Worm (Caenorhabditis elegans) whole organism, L4 larva: ENCODE results near the gene sre-56.
"Not testable (repeated sequence)": the region's sequence is repeated elsewhere in the genome, so short reads cannot be mapped to it uniquely, and the experiment has no call there.

ENCODE experiments used
- F10B5.3 ChIP-seq: sonication (generic microtip); optimal IDR thresholded peaks from 2 replicates; lab custom pipeline; 2016; ENCODE audit warnings: mild to moderate bottlenecking, missing genetic modification characterization, missing compliant biosample characterization
- ZK337.2 ChIP-seq: fragments of 200-800 bp; sonication (Bioruptor generic); IDR thresholded peaks from 2 replicates; pipeline ENCODE4 v1.3.6; 2022; ENCODE audit warnings: missing genetic modification reagents, missing genetic modification characterization, missing compliant biosample characterization
- aha-1 ChIP-seq: fragments of 150-350 bp; peaks from one replicate; lab custom pipeline; 2014; ENCODE audit warnings: missing biosample characterization, missing genetic modification characterization
- ama-1 ChIP-seq: fragments of 150-350 bp; optimal IDR thresholded peaks from 2 replicates; lab custom pipeline; 2014; ENCODE audit warnings: inconsistent platforms, mixed read lengths
- arid-1 ChIP-seq: fragments of 200-800 bp; sonication (Bioruptor generic); conservative IDR thresholded peaks from 2 replicates; pipeline ENCODE4 v1.3.6; 2022; ENCODE audit warnings: missing genetic modification reagents, missing genetic modification characterization, missing compliant biosample characterization
- ceh-28 ChIP-seq: fragments of 150-350 bp; optimal IDR thresholded peaks from 2 replicates; lab custom pipeline; 2014; ENCODE audit warnings: missing biosample characterization, missing genetic modification reagents, missing genetic modification characterization
- ceh-44 ChIP-seq: fragments of 200-800 bp; sonication (Bioruptor generic); IDR thresholded peaks from 2 replicates; pipeline ENCODE4 v1.3.6; 2022; ENCODE audit warnings: missing genetic modification reagents, missing genetic modification characterization, missing compliant biosample characterization
- cey-2 ChIP-seq: sonication (generic microtip); optimal IDR thresholded peaks from 3 replicates; lab custom pipeline; 2017; ENCODE audit warnings: missing genetic modification characterization, mild to moderate bottlenecking, missing compliant biosample characterization, antibody characterized with exemption, borderline replicate concordance; ENCODE audit not compliant: insufficient read depth
- daf-19 ChIP-seq: fragments of 200-800 bp; sonication (Bioruptor generic); conservative IDR thresholded peaks from 2 replicates; pipeline ENCODE4 v1.3.6; 2022; ENCODE audit warnings: missing genetic modification characterization, missing compliant biosample characterization
- dmd-6 ChIP-seq: fragments of 200-800 bp; sonication (Bioruptor generic); IDR thresholded peaks from 2 replicates; pipeline ENCODE4 v1.3.6; 2022; ENCODE audit warnings: missing genetic modification reagents, missing genetic modification characterization, missing compliant biosample characterization
- dmd-8 ChIP-seq: fragments of 200-800 bp; sonication (Bioruptor generic); IDR thresholded peaks from 2 replicates; pipeline ENCODE4 v1.3.6; 2022; ENCODE audit warnings: missing genetic modification characterization, missing compliant biosample characterization
- dmd-9 ChIP-seq: fragments of 200-800 bp; sonication (Bioruptor generic); IDR thresholded peaks from 2 replicates; pipeline ENCODE4 v1.3.6; 2022; ENCODE audit warnings: missing genetic modification reagents, missing genetic modification characterization, missing compliant biosample characterization
- dve-1 ChIP-seq: sonication (generic microtip); optimal IDR thresholded peaks from 2 replicates; lab custom pipeline; 2017; ENCODE audit warnings: antibody characterized with exemption, mild to moderate bottlenecking, missing genetic modification characterization, missing compliant biosample characterization; ENCODE audit not compliant: insufficient read depth
- egl-43 ChIP-seq: fragments of 200-800 bp; sonication (Bioruptor generic); IDR thresholded peaks from 2 replicates; pipeline ENCODE4 v1.3.6; 2022; ENCODE audit warnings: missing genetic modification reagents, missing genetic modification characterization, missing compliant biosample characterization
- fkh-10 ChIP-seq: fragments of 150-350 bp; optimal IDR thresholded peaks from 2 replicates; lab custom pipeline; 2014; ENCODE audit warnings: missing biosample characterization, missing genetic modification reagents, missing genetic modification characterization
- jun-1 ChIP-seq: fragments of 150-350 bp; optimal IDR thresholded peaks from 2 replicates; lab custom pipeline; 2014; ENCODE audit warnings: missing biosample characterization, missing genetic modification reagents, missing genetic modification characterization
- lin-15B ChIP-seq: fragments of 150-350 bp; sonication (generic microtip); optimal IDR thresholded peaks from 3 replicates; lab custom pipeline; 2014; ENCODE audit warnings: missing biosample characterization, missing genetic modification characterization
- lin-38 ChIP-seq: fragments of 200-800 bp; sonication (Bioruptor generic); IDR thresholded peaks from 2 replicates; pipeline ENCODE4 v1.3.6; 2022; ENCODE audit warnings: missing genetic modification reagents, missing genetic modification characterization, missing compliant biosample characterization
- lin-39 ChIP-seq: fragments of 150-350 bp; optimal IDR thresholded peaks from 2 replicates; lab custom pipeline; 2014; ENCODE audit warnings: missing biosample characterization, missing genetic modification reagents, missing genetic modification characterization
- mdl-1 ChIP-seq, 2 experiments: fragments of 150-350 bp in 1 of 2; sonication (generic microtip) in 1 of 2; optimal IDR thresholded peaks; 2 replicates each; lab custom pipeline; 2014 to 2017; ENCODE audit warnings: missing biosample characterization in 2 of 2, missing genetic modification characterization in 2 of 2
- mdt-29 ChIP-seq: fragments of 200-800 bp; sonication (Bioruptor generic); IDR thresholded peaks from 2 replicates; pipeline ENCODE4 v1.3.6; 2022; ENCODE audit warnings: missing genetic modification reagents, missing genetic modification characterization, missing compliant biosample characterization
- mxl-2 ChIP-seq: fragments of 200-800 bp; sonication (Bioruptor generic); conservative IDR thresholded peaks from 2 replicates; pipeline ENCODE4 v1.3.6; 2022; ENCODE audit warnings: missing genetic modification reagents, missing genetic modification characterization, missing compliant biosample characterization
- nhr-102 ChIP-seq: sonication (generic microtip); optimal IDR thresholded peaks from 2 replicates; lab custom pipeline; 2016; ENCODE audit warnings: mild to moderate bottlenecking, missing genetic modification characterization, moderate library complexity, missing compliant biosample characterization
- nhr-11 ChIP-seq: fragments of 150-350 bp; optimal IDR thresholded peaks from 2 replicates; lab custom pipeline; 2014; ENCODE audit warnings: missing biosample characterization, missing genetic modification characterization
- nhr-6 ChIP-seq: fragments of 150-350 bp; optimal IDR thresholded peaks from 2 replicates; lab custom pipeline; 2014; ENCODE audit warnings: missing biosample characterization, missing genetic modification characterization
- pqm-1 ChIP-seq: sonication (generic microtip); optimal IDR thresholded peaks from 2 replicates; lab custom pipeline; 2017; ENCODE audit warnings: missing biosample characterization, missing genetic modification characterization
- rbr-2 ChIP-seq: sonication (generic microtip); optimal IDR thresholded peaks from 2 replicates; lab custom pipeline; 2016; ENCODE audit warnings: missing genotype, missing genetic modification characterization, missing compliant biosample characterization
- saeg-2 ChIP-seq: fragments of 200-800 bp; sonication (Bioruptor generic); IDR thresholded peaks from 2 replicates; pipeline ENCODE4 v1.3.6; 2022; ENCODE audit warnings: missing genetic modification reagents, missing genetic modification characterization, missing compliant biosample characterization
- sdz-12 ChIP-seq: fragments of 200-800 bp; sonication (Bioruptor generic); optimal IDR thresholded peaks from 2 replicates; lab custom pipeline; 2018; ENCODE audit warnings: mild to moderate bottlenecking, missing genetic modification characterization, missing compliant biosample characterization
- spr-1 ChIP-seq: sonication (generic microtip); optimal IDR thresholded peaks from 2 replicates; lab custom pipeline; 2016; ENCODE audit warnings: mild to moderate bottlenecking, missing genetic modification characterization, missing compliant biosample characterization
- tra-1 ChIP-seq: fragments of 200-800 bp; sonication (Bioruptor generic); IDR thresholded peaks from 2 replicates; pipeline ENCODE4 v1.3.6; 2022; ENCODE audit warnings: missing genetic modification reagents, missing genetic modification characterization, missing compliant biosample characterization
- unc-62 ChIP-seq, 3 experiments: fragments of 150-350 bp in 1 of 3; sonication (generic microtip); optimal IDR thresholded peaks in 2 of 3; peaks in 1 of 3; 1 replicate in 1 of 3; 2 replicates in 2 of 3; lab custom pipeline; 2014 to 2017; ENCODE audit warnings: missing biosample characterization in 3 of 3, missing genetic modification characterization in 3 of 3, missing genetic modification reagents in 3 of 3, missing genotype in 1 of 3

sre-56 gene

ce11 chrII:12302354-12302753, 21.9 kb upstream of the sre-56 start, which contains the start of gene C50E10.1 (continued):
- no peak for TF ChIP-seq jun-1 (tag; lab: Kevin White, UChicago)

DNA sequence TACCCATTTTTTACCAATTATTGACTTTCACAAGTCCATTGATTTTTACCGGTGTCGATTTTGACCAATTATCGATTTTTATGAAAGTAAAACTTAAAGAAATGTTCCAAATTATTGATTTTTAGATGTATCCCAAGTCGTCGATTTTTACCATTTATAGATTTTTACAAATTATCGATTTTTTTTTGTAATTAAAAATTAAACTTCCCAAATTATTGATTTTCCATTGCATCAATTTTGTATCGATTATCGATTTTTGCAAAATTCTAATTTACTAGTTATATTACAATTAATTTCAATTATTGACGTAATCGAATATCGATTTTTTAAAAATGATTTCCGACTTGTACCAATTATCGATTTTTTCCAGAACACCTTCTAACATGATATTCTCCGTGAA, 21.1 kb upstream of the sre-56 start, which contains the start of gene sre-50:
TSS of gene sre-50 (plus strand) at position 384 of the 400 bp plus-strand sequence.
- no peak for TF ChIP-seq cey-2 (tag; lab: Kevin White, UChicago)
- TF ChIP-seq ceh-28 = peak; percentile 96

DNA sequence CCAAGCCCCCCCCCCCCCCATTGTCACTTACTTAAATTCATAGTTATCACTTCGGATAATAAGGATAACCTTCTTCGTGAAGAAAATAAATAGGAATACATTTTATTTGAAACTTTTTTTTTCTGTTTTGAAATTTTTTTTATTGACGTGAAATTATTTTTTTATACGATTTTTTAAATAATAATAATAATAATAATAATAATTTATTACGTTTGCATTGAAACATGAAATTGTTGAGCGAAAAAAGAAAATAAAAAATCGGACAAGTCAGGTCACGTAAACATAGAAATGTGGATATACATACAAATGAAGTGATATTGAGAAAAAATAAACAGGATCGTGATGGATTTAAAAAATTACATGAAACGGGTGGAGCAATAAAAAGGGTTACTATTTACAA, 14.6 kb upstream of the sre-56 start, which contains the start of gene C50E10.2:
TSS of gene C50E10.2 (minus strand) at position 101 of the 400 bp plus-strand sequence.
- TF ChIP-seq dmd-6 (GFP tag; lab: Robert Waterston, UW) = no peak
- no peak for TF ChIP-seq mdl-1 (tag; optimal IDR thresholded peaks at IDR 0.05; lab: Kevin White, UChicago)
- TF ChIP-seq unc-62 (GFP tag; optimal IDR thresholded peaks at IDR 0.05 in 1 of 2; lab: Kevin White, UChicago) = no peak
- no peak for TF ChIP-seq unc-62 (tag; optimal IDR thresholded peaks at IDR 0.05; lab: Kevin White, UChicago)
- TF ChIP-seq pqm-1 (tag; lab: Kevin White, UChicago) = no peak
- no peak for TF ChIP-seq dve-1
- no peak for TF ChIP-seq F10B5.3 (tag; lab: Kevin White, UChicago)
- TF ChIP-seq ceh-44 (GFP tag; lab: Robert Waterston, UW) = no peak
- no peak for TF ChIP-seq mxl-2 (GFP tag; lab: Robert Waterston, UW)
- TF ChIP-seq dmd-8 (GFP tag; lab: Robert Waterston, UW) = no peak
- no peak for TF ChIP-seq tra-1 (GFP tag; lab: Robert Waterston, UW)
- TF ChIP-seq lin-38 (GFP tag; lab: Robert Waterston, UW) = no peak

DNA sequence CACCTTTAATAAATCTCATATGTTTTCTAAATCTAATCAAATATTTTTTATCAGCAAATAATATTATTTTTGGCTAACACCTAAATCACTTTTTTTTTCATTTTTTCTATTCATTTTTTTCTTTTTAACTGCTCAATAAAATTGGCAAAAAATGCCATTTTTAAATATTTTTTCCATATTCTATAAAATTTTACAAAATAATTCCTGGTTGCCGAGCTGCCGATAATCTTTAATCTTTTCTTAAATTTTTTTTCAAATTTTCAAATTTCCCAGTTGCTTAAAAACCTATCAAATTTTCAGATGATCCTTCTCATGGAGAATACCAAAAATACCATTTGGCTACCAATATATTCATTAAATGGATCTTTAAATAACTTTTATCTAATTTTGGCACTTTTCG, 12.7 kb upstream of the sre-56 start, which contains the start of gene sre-51:
TSS of gene sre-51 (plus strand) at position 301 of the 400 bp plus-strand sequence.
- no peak for TF ChIP-seq sdz-12
- no peak for TF ChIP-seq ZK337.2
- TF ChIP-seq F10B5.3 (tag; lab: Kevin White, UChicago) = no peak
- TF ChIP-seq nhr-102 (tag; lab: Kevin White, UChicago) = no peak
- TF ChIP-seq nhr-11 (tag; lab: Kevin White, UChicago) = no peak
- TF ChIP-seq mdt-29 (GFP tag; lab: Robert Waterston, UW) = no peak
- no peak for TF ChIP-seq tra-1 (GFP tag; lab: Robert Waterston, UW)
- TF ChIP-seq lin-15B (tag; lab: Kevin White, UChicago) = no peak
- no peak for TF ChIP-seq ama-1 (lab: Kevin White, UChicago)
- no peak for TF ChIP-seq arid-1
- no peak for TF ChIP-seq saeg-2 (GFP tag; lab: Robert Waterston, UW)
- no peak for TF ChIP-seq spr-1
- TF ChIP-seq daf-19 (GFP tag; lab: Robert Waterston, UW) = no peak
- no peak for TF ChIP-seq dmd-9 (GFP tag; lab: Robert Waterston, UW)
- TF ChIP-seq lin-39 (tag; lab: Kevin White, UChicago) = no peak
- TF ChIP-seq rbr-2 (tag; lab: Kevin White, UChicago) = no peak
- TF ChIP-seq egl-43 (GFP tag; lab: Robert Waterston, UW) = no peak

ce11 chrII:12318541-12318940, 5.7 kb upstream of the sre-56 start, which contains the start of gene sre-49:
Gene sre-49 (plus strand): TSS chrII:12318841.
- TF ChIP-seq nhr-6 (tag; lab: Kevin White, UChicago); fkh-10 (GFP tag; lab: Kevin White, UChicago); aha-1 (tag; lab: Kevin White, UChicago): not testable (repeated sequence)
